Fruit fly (Drosophila melanogaster): ENCODE measurements around the gene CG9981.

CG9981 gene

dm6 chrX:16391397-16391796 is 13.5 kb downstream of the CG9981 start, which contains the start of the genes TH1 and mei-41 (continued):
- TF ChIP-seq Adf1 (GFP tag; IDR thresholded peaks at IDR 0.05) (peak; percentile 70), dati (GFP tag; IDR thresholded peaks at IDR 0.05) (peak; percentile 90), pita (GFP tag; optimal IDR thresholded peaks at IDR 0.05) (no peak), C15 (GFP tag; IDR thresholded peaks at IDR 0.05) (peak; percentile 78; the same call in 1 of the 3 replicates), CG2889 (GFP tag; IDR thresholded peaks at IDR 0.05) (peak; percentile 91), sd (tag; optimal IDR thresholded peaks at IDR 0.05) (no peak), Lim3 (GFP tag; IDR thresholded peaks at IDR 0.05) (peak; percentile 82), CG2199 (GFP tag; IDR thresholded peaks at IDR 0.05) (peak; percentile 91), kah (GFP tag; optimal IDR thresholded peaks at IDR 0.05) (peak; percentile 58), exex (tag; optimal IDR thresholded peaks at IDR 0.05) (no peak), fd64A (GFP tag; optimal IDR thresholded peaks at IDR 0.05) (no peak), CG31441 (GFP tag; IDR thresholded peaks at IDR 0.05) (no peak; the same call in none of the 2 replicates), CG4282 (GFP tag; optimal IDR thresholded peaks at IDR 0.05) (no peak), pzg (GFP tag; optimal IDR thresholded peaks at IDR 0.05) (peak; percentile 46), CG15514 (GFP tag; optimal IDR thresholded peaks at IDR 0.05) (no peak), gt (GFP tag; IDR thresholded peaks at IDR 0.05) (peak; percentile 90), fd102C (GFP tag; optimal IDR thresholded peaks at IDR 0.05) (no peak), CG2712 (tag; optimal IDR thresholded peaks at IDR 0.05) (peak; percentile 94), HLH3B (GFP tag; IDR thresholded peaks at IDR 0.05) (peak; percentile 96), CG17912 (GFP tag; optimal IDR thresholded peaks at IDR 0.05) (peak; percentile 38), CG4820 (GFP tag; optimal IDR thresholded peaks at IDR 0.05) (peak; percentile 82), CG10431 (GFP tag; optimal IDR thresholded peaks at IDR 0.05) (peak; percentile 51), CG6654 (GFP tag; optimal IDR thresholded peaks at IDR 0.05) (peak; percentile 59), peb (GFP tag; IDR thresholded peaks at IDR 0.05) (peak; percentile 94), Dek (tag; optimal IDR thresholded peaks at IDR 0.05) (peak; percentile 87), zfh2 (GFP tag; optimal IDR thresholded peaks at IDR 0.05) (peak; percentile 60), Nf-YB (GFP tag; optimal IDR thresholded peaks at IDR 0.05) (peak; percentile 64), row (GFP tag; IDR thresholded peaks at IDR 0.05) (peak; percentile 98), ATbp (GFP tag; optimal IDR thresholded peaks at IDR 0.05) (peak; percentile 72), nau (GFP tag; optimal IDR thresholded peaks at IDR 0.05) (no peak), CG18262 (tag; optimal IDR thresholded peaks at IDR 0.05) (no peak), NfI (GFP tag; optimal IDR thresholded peaks at IDR 0.05) (peak; percentile 85), Sry-β (GFP tag; optimal IDR thresholded peaks at IDR 0.05) (peak; percentile 56), stc (GFP tag; IDR thresholded peaks at IDR 0.05) (peak; percentile 89), Nf-YC (tag; optimal IDR thresholded peaks at IDR 0.05) (no peak), da (GFP tag; optimal IDR thresholded peaks at IDR 0.05) (no peak), cas (GFP tag; IDR thresholded peaks at IDR 0.05) (peak; percentile 90), sim (GFP tag; IDR thresholded peaks at IDR 0.05) (peak; percentile 88), CG13123 (GFP tag; optimal IDR thresholded peaks at IDR 0.05) (no peak), B-H1 (GFP tag; IDR thresholded peaks at IDR 0.05) (peak; percentile 93), CG9437 (GFP tag; optimal IDR thresholded peaks at IDR 0.05) (peak; percentile 80), CG17359 (tag; optimal IDR thresholded peaks at IDR 0.05) (peak; percentile 89), CG43689 (GFP tag; IDR thresholded peaks at IDR 0.05) (peak; percentile 78), Meics (GFP tag; optimal IDR thresholded peaks at IDR 0.05) (peak; percentile 86), CG11398 (GFP tag; optimal IDR thresholded peaks at IDR 0.05) (no peak), Pdp1 (GFP tag; optimal IDR thresholded peaks at IDR 0.05) (peak in 1 of 2 experiments; percentile 67), hkb (optimal IDR thresholded peaks at IDR 0.05) (no peak), hkb (GFP tag; IDR thresholded peaks at IDR 0.05) (peak; percentile 94), disco-r (GFP tag; optimal IDR thresholded peaks at IDR 0.05) (no peak), ase (GFP tag; IDR thresholded peaks at IDR 0.05) (peak; percentile 93), CG13424 (tag; optimal IDR thresholded peaks at IDR 0.05) (peak; percentile 91), CG6175 (GFP tag; IDR thresholded peaks at IDR 0.05) (peak; percentile 91)
